Worm (Caenorhabditis elegans) whole organism, young adult: ENCODE measurements around the gene catp-7.

Experiments used
- B0019.2 ChIP-seq: fragments of 200-800 bp; sonication (Bioruptor generic); conservative IDR thresholded peaks from 2 replicates; pipeline ENCODE4 v1.3.6; 2022; ENCODE audit warnings: missing genetic modification reagents, missing genetic modification characterization, missing compliant biosample characterization
- B0035.1 ChIP-seq: sonication (generic microtip); optimal IDR thresholded peaks from 2 replicates; lab custom pipeline; 2016; ENCODE audit warnings: missing genetic modification characterization, mild to moderate bottlenecking, missing compliant biosample characterization, missing genotype, missing genetic modification reagents
- C06A6.2 ChIP-seq: fragments of 200-800 bp; sonication (Bioruptor generic); conservative IDR thresholded peaks from 2 replicates; pipeline ENCODE4 v1.3.6; 2022; ENCODE audit warnings: missing genetic modification characterization, missing compliant biosample characterization
- F22D6.2 ChIP-seq: sonication (generic microtip); optimal IDR thresholded peaks from 2 replicates; lab custom pipeline; 2016; ENCODE audit warnings: mild to moderate bottlenecking, missing genetic modification characterization, missing compliant biosample characterization
- Y56A3A.18 ChIP-seq: fragments of 200-800 bp; sonication (Bioruptor generic); IDR thresholded peaks from 2 replicates; pipeline ENCODE4 v1.3.6; 2022; ENCODE audit warnings: missing genetic modification reagents, missing genetic modification characterization, missing compliant biosample characterization
- Y79H2A.3 ChIP-seq: fragments of 200-800 bp; sonication (Bioruptor generic); conservative IDR thresholded peaks from 2 replicates; pipeline ENCODE4 v1.3.6; 2022; ENCODE audit warnings: missing genetic modification reagents, missing genetic modification characterization, missing compliant biosample characterization
- Y95B8A.8 ChIP-seq: fragments of 200-800 bp; sonication (Bioruptor generic); IDR thresholded peaks from 2 replicates; pipeline ENCODE4 v1.3.6; 2022; ENCODE audit warnings: missing genetic modification reagents, missing genetic modification characterization, missing compliant biosample characterization
- akir-1 ChIP-seq: fragments of 200-800 bp; sonication (Bioruptor generic); optimal IDR thresholded peaks from 2 replicates; lab custom pipeline; 2018; ENCODE audit warnings: mild to moderate bottlenecking, missing genetic modification characterization, moderate library complexity, missing compliant biosample characterization
- atf-7 ChIP-seq: sonication (generic microtip); optimal IDR thresholded peaks from 2 replicates; lab custom pipeline; 2017; ENCODE audit warnings: mild to moderate bottlenecking, missing genetic modification characterization, missing compliant biosample characterization
- attf-5 ChIP-seq: fragments of 200-800 bp; sonication (Bioruptor generic); optimal IDR thresholded peaks from 2 replicates; lab custom pipeline; 2018; ENCODE audit warnings: mild to moderate bottlenecking, missing genetic modification characterization, missing compliant biosample characterization
- cebp-1 ChIP-seq, 2 experiments: fragments of 200-800 bp in 1 of 2; sonication (Bioruptor generic) in 1 of 2; sonication (generic microtip) in 1 of 2; IDR thresholded peaks in 1 of 2; optimal IDR thresholded peaks in 1 of 2; 2 replicates each; pipeline versions ENCODE4 v1.3.6 to Lab custom; 2017 to 2022; ENCODE audit warnings: missing compliant biosample characterization in 2 of 2, missing genetic modification characterization in 2 of 2, mild to moderate bottlenecking in 1 of 2, missing genetic modification reagents in 1 of 2, moderate library complexity in 1 of 2
- cebp-2 ChIP-seq: fragments of 200-800 bp; sonication (Bioruptor generic); IDR thresholded peaks from 2 replicates; pipeline ENCODE4 v1.3.6; 2022; ENCODE audit warnings: missing genetic modification characterization, missing compliant biosample characterization
- ceh-58 ChIP-seq: fragments of 200-800 bp; sonication (Bioruptor generic); IDR thresholded peaks from 2 replicates; pipeline ENCODE4 v1.3.6; 2022; ENCODE audit warnings: missing genetic modification characterization, missing compliant biosample characterization
- ceh-91 ChIP-seq: fragments of 200-800 bp; sonication (Bioruptor generic); IDR thresholded peaks from 2 replicates; pipeline ENCODE4 v1.3.6; 2022; ENCODE audit warnings: missing genetic modification reagents, missing genetic modification characterization, missing compliant biosample characterization
- dox-1 ChIP-seq: fragments of 200-800 bp; sonication (Bioruptor generic); IDR thresholded peaks from 2 replicates; pipeline ENCODE4 v1.3.6; 2022; ENCODE audit warnings: missing genetic modification reagents, missing genetic modification characterization, missing compliant biosample characterization
- dpff-1 ChIP-seq: sonication (generic microtip); optimal IDR thresholded peaks from 2 replicates; lab custom pipeline; 2017; ENCODE audit warnings: mild to moderate bottlenecking, missing genetic modification characterization, missing compliant biosample characterization
- efl-1 ChIP-seq: fragments of 150-350 bp; optimal IDR thresholded peaks from 2 replicates; lab custom pipeline; 2014; ENCODE audit warnings: missing biosample characterization, missing genetic modification reagents, missing genetic modification characterization
- egl-44 ChIP-seq: fragments of 200-800 bp; sonication (Bioruptor generic); IDR thresholded peaks from 2 replicates; pipeline ENCODE4 v1.3.6; 2022; ENCODE audit warnings: missing genetic modification reagents, missing genetic modification characterization, missing compliant biosample characterization
- egrh-3 ChIP-seq: fragments of 200-800 bp; sonication (Bioruptor generic); IDR thresholded peaks from 2 replicates; pipeline ENCODE4 v1.3.6; 2022; ENCODE audit warnings: missing genetic modification reagents, missing genetic modification characterization, missing compliant biosample characterization
- ekl-4 ChIP-seq: fragments of 200-800 bp; sonication (Bioruptor generic); IDR thresholded peaks from 2 replicates; pipeline ENCODE4 v1.3.6; 2022; ENCODE audit warnings: missing genetic modification reagents, missing genetic modification characterization, missing compliant biosample characterization
- fkh-3 ChIP-seq: sonication (generic microtip); optimal IDR thresholded peaks from 2 replicates; lab custom pipeline; 2016; ENCODE audit warnings: mild to moderate bottlenecking, missing genetic modification characterization, missing compliant biosample characterization
- lin-54 ChIP-seq: fragments of 200-800 bp; sonication (Bioruptor generic); optimal IDR thresholded peaks from 2 replicates; lab custom pipeline; 2018; ENCODE audit warnings: mild to moderate bottlenecking, missing genetic modification characterization, missing compliant biosample characterization
- lsy-27 ChIP-seq: sonication (generic microtip); optimal IDR thresholded peaks from 2 replicates; lab custom pipeline; 2017; ENCODE audit warnings: missing genetic modification characterization, mild to moderate bottlenecking, missing compliant biosample characterization, antibody characterized with exemption, missing genotype, borderline replicate concordance; ENCODE audit not compliant: insufficient read depth
- madf-10 ChIP-seq: sonication (generic microtip); optimal IDR thresholded peaks from 2 replicates; lab custom pipeline; 2016; ENCODE audit warnings: mild to moderate bottlenecking, missing genetic modification characterization, missing compliant biosample characterization
- madf-3 ChIP-seq: fragments of 200-800 bp; sonication (Bioruptor generic); IDR thresholded peaks from 2 replicates; pipeline ENCODE4 v1.3.6; 2022; ENCODE audit warnings: missing genetic modification reagents, missing genetic modification characterization, missing compliant biosample characterization
- mcd-1 ChIP-seq: fragments of 200-800 bp; sonication (Bioruptor generic); IDR thresholded peaks from 2 replicates; pipeline ENCODE4 v1.3.6; 2022; ENCODE audit warnings: missing genetic modification reagents, missing genetic modification characterization, missing compliant biosample characterization
- nfya-2 ChIP-seq: fragments of 200-800 bp; sonication (Bioruptor generic); IDR thresholded peaks from 2 replicates; pipeline ENCODE4 v1.3.6; 2022; ENCODE audit warnings: missing genetic modification reagents, missing genetic modification characterization, missing compliant biosample characterization
- nhr-120 ChIP-seq: fragments of 200-800 bp; sonication (Bioruptor generic); IDR thresholded peaks from 2 replicates; pipeline ENCODE4 v1.3.6; 2022; ENCODE audit warnings: missing genetic modification characterization, missing compliant biosample characterization
- nhr-80 ChIP-seq: sonication (generic microtip); optimal IDR thresholded peaks from 2 replicates; lab custom pipeline; 2016; ENCODE audit warnings: missing genetic modification characterization, missing compliant biosample characterization
- pbrm-1 ChIP-seq: fragments of 200-800 bp; sonication (Bioruptor generic); IDR thresholded peaks from 2 replicates; pipeline ENCODE4 v1.3.6; 2022; ENCODE audit warnings: missing genetic modification reagents, missing genetic modification characterization, missing compliant biosample characterization
- pha-4 ChIP-seq: fragments of 150-350 bp; sonication (generic microtip); optimal IDR thresholded peaks from 2 replicates; lab custom pipeline; 2014; ENCODE audit warnings: missing biosample characterization, missing genetic modification reagents, missing genetic modification characterization
- rcor-1 ChIP-seq: fragments of 200-800 bp; sonication (Bioruptor generic); IDR thresholded peaks from 2 replicates; pipeline ENCODE4 v1.3.6; 2022; ENCODE audit warnings: missing genetic modification reagents, missing genetic modification characterization, missing compliant biosample characterization
- sea-2 ChIP-seq: fragments of 200-800 bp; sonication (Bioruptor generic); IDR thresholded peaks from 2 replicates; pipeline ENCODE4 v1.3.6; 2022; ENCODE audit warnings: missing genetic modification characterization, missing compliant biosample characterization
- snpc-1.3 ChIP-seq: sonication (generic microtip); optimal IDR thresholded peaks from 2 replicates; lab custom pipeline; 2017; ENCODE audit warnings: missing genetic modification characterization, mild to moderate bottlenecking, missing compliant biosample characterization, antibody characterized with exemption, moderate library complexity, missing genotype, missing genetic modification reagents; ENCODE audit not compliant: insufficient read depth
- snpc-4 ChIP-seq, 5 experiments: fragments of 150-350 bp in 1 of 5; sonication (generic microtip) in 4 of 5; optimal IDR thresholded peaks; 2 replicates each; lab custom pipeline; 2014 to 2018; ENCODE audit warnings: missing genetic modification characterization in 5 of 5, missing biosample characterization in 3 of 5, antibody characterized with exemption in 2 of 5, mild to moderate bottlenecking in 2 of 5, missing compliant biosample characterization in 2 of 5, missing genotype in 2 of 5, moderate library complexity in 2 of 5, missing genetic modification reagents in 1 of 5
- sptf-2 ChIP-seq: fragments of 200-800 bp; sonication (Bioruptor generic); optimal IDR thresholded peaks from 2 replicates; lab custom pipeline; 2018; ENCODE audit warnings: mild to moderate bottlenecking, missing genetic modification characterization, missing compliant biosample characterization
- unc-62 ChIP-seq: fragments of 150-350 bp; optimal IDR thresholded peaks from 2 replicates; lab custom pipeline; 2014; ENCODE audit warnings: missing biosample characterization, missing genetic modification reagents, missing genetic modification characterization
- zim-3 ChIP-seq: sonication (generic microtip); optimal IDR thresholded peaks from 2 replicates; lab custom pipeline; 2017; ENCODE audit warnings: mild to moderate bottlenecking, missing genetic modification characterization, moderate library complexity, missing compliant biosample characterization
- ztf-18 ChIP-seq: sonication (generic microtip); optimal IDR thresholded peaks from 2 replicates; lab custom pipeline; 2016; ENCODE audit warnings: missing genotype, mild to moderate bottlenecking, missing genetic modification characterization, missing compliant biosample characterization
- ztf-25 ChIP-seq: fragments of 200-800 bp; sonication (Bioruptor generic); IDR thresholded peaks from 2 replicates; pipeline ENCODE4 v1.3.6; 2022; ENCODE audit warnings: missing genetic modification reagents, missing genetic modification characterization, missing compliant biosample characterization
- ztf-6 ChIP-seq: fragments of 200-800 bp; sonication (Bioruptor generic); IDR thresholded peaks from 2 replicates; pipeline ENCODE4 v1.3.6; 2022; ENCODE audit warnings: missing genetic modification reagents, missing genetic modification characterization, missing compliant biosample characterization

Gene catp-7

ce11 chrIV:8539645-8540044 lies 46.1 kb upstream of the catp-7 start:
- TF ChIP-seq dox-1 (GFP tag; lab: Robert Waterston, UW) (no peak), mcd-1 (no peak), cebp-1 (GFP tag; IDR thresholded peaks at IDR 0.05; lab: Robert Waterston, UW) (no peak; the same call in 1 of the 2 replicates), cebp-1 (tag; optimal IDR thresholded peaks at IDR 0.05; lab: Kevin White, UChicago) (peak; percentile 26), ztf-6 (GFP tag; lab: Robert Waterston, UW) (no peak), pha-4 (tag; lab: Kevin White, UChicago) (no peak), snpc-4 (GFP tag; optimal IDR thresholded peaks at IDR 0.05; lab: Kevin White, UChicago) (no peak), snpc-4 (tag; optimal IDR thresholded peaks at IDR 0.05; lab: Kevin White, UChicago) (no peak), fkh-3 (tag; lab: Kevin White, UChicago) (no peak), sea-2 (GFP tag; lab: Robert Waterston, UW) (no peak), nhr-80 (peak; percentile 44)

- TF ChIP-seq lin-54 (GFP tag; lab: Kevin White, UChicago): peak; percentile 2
- TF ChIP-seq F22D6.2 (tag; lab: Kevin White, UChicago): no peak
- no peak for TF ChIP-seq ztf-18 (tag; lab: Kevin White, UChicago)
- TF ChIP-seq attf-5: no peak
- peak; percentile 76 for TF ChIP-seq nhr-80
- no peak for TF ChIP-seq ekl-4 (GFP tag; lab: Robert Waterston, UW)
- no peak for TF ChIP-seq unc-62 (GFP tag; lab: Kevin White, UChicago)
- TF ChIP-seq sptf-2 (GFP tag; lab: Kevin White, UChicago): no peak
- TF ChIP-seq snpc-1.3 (tag; lab: Kevin White, UChicago): no peak
- TF ChIP-seq, all 124 proteins: peak for 2
Observed at ce11 chrIV:8540268-8540667, 45.5 kb upstream of the catp-7 start.

- TF ChIP-seq ceh-91 (GFP tag; lab: Robert Waterston, UW) (no peak), B0019.2 (no peak), cebp-2 (GFP tag; lab: Robert Waterston, UW) (no peak), pbrm-1 (no peak), egrh-3 (GFP tag; lab: Robert Waterston, UW) (no peak), zim-3 (tag; lab: Kevin White, UChicago) (no peak), nhr-80 (peak; percentile 81), atf-7 (tag; lab: Kevin White, UChicago) (peak; percentile 39), rcor-1 (GFP tag; lab: Robert Waterston, UW) (no peak), ceh-58 (GFP tag; lab: Robert Waterston, UW) (no peak), nhr-120 (no peak), egl-44 (GFP tag; lab: Robert Waterston, UW) (no peak), madf-3 (GFP tag; lab: Robert Waterston, UW) (no peak), Y79H2A.3 (GFP tag; lab: Robert Waterston, UW) (no peak)
Observed at ce11 chrIV:8542272-8542671, 43.5 kb upstream of the catp-7 start.

ce11 chrIV:8559132-8559531 lies 26.7 kb upstream of the catp-7 start, which contains the start of gene npr-22:
TSS of gene npr-22 (plus strand) at chrIV:8559432.
- TF ChIP-seq snpc-4 (GFP tag; optimal IDR thresholded peaks at IDR 0.05; lab: Kevin White, UChicago): no peak
- TF ChIP-seq snpc-4 (tag; optimal IDR thresholded peaks at IDR 0.05; lab: Kevin White, UChicago): no peak
- TF ChIP-seq ceh-58 (GFP tag; lab: Robert Waterston, UW): no peak
- no peak for TF ChIP-seq lsy-27
- no peak for TF ChIP-seq pbrm-1
- no peak for TF ChIP-seq madf-10
- no peak for TF ChIP-seq dpff-1 (tag; lab: Kevin White, UChicago)
- no peak for TF ChIP-seq sptf-2 (GFP tag; lab: Kevin White, UChicago)
- TF ChIP-seq akir-1 (GFP tag; lab: Kevin White, UChicago): no peak
- TF ChIP-seq nhr-120: no peak
- no peak for TF ChIP-seq Y56A3A.18 (GFP tag; lab: Robert Waterston, UW)
- no peak for TF ChIP-seq C06A6.2
- no peak for TF ChIP-seq ztf-25 (GFP tag; lab: Robert Waterston, UW)
- no peak for TF ChIP-seq B0035.1 (tag; lab: Kevin White, UChicago)
- TF ChIP-seq nfya-2 (GFP tag; lab: Robert Waterston, UW): no peak
- TF ChIP-seq efl-1 (GFP tag; lab: Kevin White, UChicago): no peak
- no peak for TF ChIP-seq Y95B8A.8 (GFP tag; lab: Robert Waterston, UW)
- TF ChIP-seq egl-44 (GFP tag; lab: Robert Waterston, UW): no peak
